Fruit fly (Drosophila melanogaster) whole organism, wandering third instar larva: ENCODE measurements around the gene CG43339.

ENCODE experiments used
- Dfd ChIP-seq: fragments of >200 bp; optimal IDR thresholded peaks from 2 replicates; lab custom pipeline; 2017; ENCODE audit warnings: missing biosample characterization, missing genetic modification characterization
- GATAd ChIP-seq: sonication (Bioruptor generic); optimal IDR thresholded peaks from 2 replicates; lab custom pipeline; 2016; ENCODE audit warnings: missing biosample characterization, missing genetic modification characterization
- Myc ChIP-seq: fragments of >200 bp; optimal IDR thresholded peaks from 2 replicates; lab custom pipeline; 2017
- Sp1 ChIP-seq: fragments of 200-800 bp; sonication (Bioruptor generic); optimal IDR thresholded peaks from 3 replicates; lab custom pipeline; 2019; ENCODE audit warnings: missing biosample characterization, mild to moderate bottlenecking, missing genetic modification characterization, moderate library complexity
- br ChIP-seq: fragments of 200-800 bp; sonication (Bioruptor generic); optimal IDR thresholded peaks from 2 replicates; lab custom pipeline; 2016; ENCODE audit warnings: missing biosample characterization, missing genetic modification characterization
- ey ChIP-seq: fragments of 200-800 bp; sonication (Bioruptor generic); optimal IDR thresholded peaks from 2 replicates; lab custom pipeline; 2016; ENCODE audit warnings: missing biosample characterization, missing genetic modification characterization
- fru ChIP-seq: fragments of 200-800 bp; sonication (Bioruptor generic); optimal IDR thresholded peaks from 3 replicates; lab custom pipeline; 2016; ENCODE audit warnings: missing biosample characterization, mild to moderate bottlenecking, missing genetic modification characterization
- psq ChIP-seq: fragments of 200-800 bp; sonication (Bioruptor generic); optimal IDR thresholded peaks from 3 replicates; lab custom pipeline; 2017; ENCODE audit warnings: missing biosample characterization, mild to moderate bottlenecking, missing genetic modification characterization, moderate library complexity
- sage ChIP-seq: fragments of 200-800 bp; sonication (Bioruptor generic); optimal IDR thresholded peaks from 2 replicates; lab custom pipeline; 2016; ENCODE audit warnings: missing biosample characterization, mild to moderate bottlenecking, missing genetic modification characterization
- usp ChIP-seq: fragments of >200 bp; optimal IDR thresholded peaks from 2 replicates; lab custom pipeline; 2017; ENCODE audit warnings: missing biosample characterization, missing genetic modification characterization

DNA sequence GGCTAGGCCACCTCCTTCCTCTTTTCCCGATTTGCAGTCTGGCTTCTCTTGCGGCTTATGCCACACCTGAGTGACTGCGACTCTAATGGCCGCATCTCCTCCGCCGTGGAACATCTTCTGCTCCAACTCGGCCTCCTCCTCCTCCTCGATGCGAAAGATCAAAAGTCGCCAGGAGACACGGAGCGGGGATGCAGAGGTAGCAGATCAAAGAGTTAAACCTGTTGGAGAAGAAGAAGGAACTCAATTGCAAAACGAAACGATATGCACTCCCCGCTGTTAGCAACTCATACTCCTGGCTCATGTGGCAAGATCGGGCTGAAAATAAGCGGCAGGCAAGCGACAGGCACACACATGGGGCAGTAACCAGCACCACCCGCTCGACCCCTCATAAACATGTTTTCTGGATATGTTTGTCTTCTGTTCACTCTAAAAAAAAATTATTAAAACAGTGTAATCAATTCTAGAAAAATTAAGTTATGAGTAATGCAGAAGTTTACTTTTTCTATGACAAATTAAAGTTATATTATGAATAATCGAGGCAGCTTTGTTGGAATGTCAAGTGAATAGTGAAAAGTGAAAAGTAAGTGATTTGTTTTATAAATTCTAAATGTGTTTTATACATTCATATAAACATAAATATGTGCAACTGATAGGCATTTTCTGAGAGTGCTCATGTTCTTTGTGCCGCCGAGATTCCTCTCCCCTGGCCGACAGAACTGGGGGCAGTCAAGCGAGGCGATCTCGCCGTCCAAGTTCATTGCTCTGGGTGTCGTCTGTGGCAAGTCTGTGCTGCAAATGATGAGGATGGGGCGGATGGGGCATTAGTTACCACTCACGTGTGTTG lies 8.2 kb downstream of the CG43339 start:
- TF ChIP-seq br (GFP tag; lab: Kevin White, UChicago) = peak; percentile 73
- TF ChIP-seq psq (GFP tag; lab: Kevin White, UChicago) = peak; percentile 86
- peak; percentile 87 for TF ChIP-seq Sp1 (GFP tag; lab: Kevin White, UChicago)
- TF ChIP-seq fru (GFP tag; lab: Kevin White, UChicago) = peak; percentile 91
- TF ChIP-seq sage (GFP tag; lab: Kevin White, UChicago) = peak; percentile 50
- TF ChIP-seq GATAd (GFP tag; lab: Kevin White, UChicago) = no peak
- TF ChIP-seq usp = no peak
- peak; percentile 81 for TF ChIP-seq ey (GFP tag; lab: Kevin White, UChicago)
- no peak for TF ChIP-seq Dfd (GFP tag; lab: Kevin White, UChicago)
- TF ChIP-seq Myc (lab: Kevin White, UChicago) = no peak
